Fruit fly (Drosophila melanogaster) whole organism, prepupa: ENCODE measurements around the gene Pvf2.

Experiments used
- CG10631 ChIP-seq: fragments of 200-800 bp; sonication (Bioruptor generic); optimal IDR thresholded peaks from 2 replicates; lab custom pipeline; 2016; ENCODE audit warnings: missing biosample characterization, missing genetic modification characterization
- CG10669 ChIP-seq: fragments of 200-800 bp; sonication (Bioruptor generic); optimal IDR thresholded peaks from 3 replicates; lab custom pipeline; 2018; ENCODE audit warnings: missing biosample characterization, mild to moderate bottlenecking, missing genetic modification characterization, moderate library complexity
- CG11294 ChIP-seq: fragments of 200-800 bp; sonication (Bioruptor generic); IDR thresholded peaks from 2 replicates; pipeline ENCODE4 v1.3.6; 2022; ENCODE audit warnings: missing biosample characterization, missing genetic modification characterization
- CG11902 ChIP-seq: fragments of 200-800 bp; sonication (Bioruptor generic); optimal IDR thresholded peaks from 3 replicates; lab custom pipeline; 2016; ENCODE audit warnings: missing biosample characterization, missing genetic modification characterization
- CG15336 ChIP-seq: fragments of 200-800 bp; sonication (Bioruptor generic); IDR thresholded peaks from 2 replicates; pipeline ENCODE4 v1.3.6; 2022; ENCODE audit warnings: missing biosample characterization, missing genetic modification characterization
- CG1621 ChIP-seq: fragments of 200-800 bp; sonication (Bioruptor generic); optimal IDR thresholded peaks from 3 replicates; lab custom pipeline; 2018; ENCODE audit warnings: missing biosample characterization, mild to moderate bottlenecking, missing genetic modification characterization
- CG16779 ChIP-seq: fragments of 200-800 bp; sonication (Bioruptor generic); optimal IDR thresholded peaks from 3 replicates; lab custom pipeline; 2017; ENCODE audit warnings: missing biosample characterization, mild to moderate bottlenecking, missing genetic modification characterization
- CG3032 ChIP-seq: fragments of 200-800 bp; optimal IDR thresholded peaks from 2 replicates; lab custom pipeline; 2019; ENCODE audit warnings: missing biosample characterization, mild to moderate bottlenecking, missing genetic modification characterization, moderate library complexity
- CG31627 ChIP-seq: fragments of 200-800 bp; sonication (Bioruptor generic); optimal IDR thresholded peaks from 3 replicates; lab custom pipeline; 2016; ENCODE audit warnings: missing biosample characterization, missing genetic modification characterization
- CG32006 ChIP-seq: fragments of 200-800 bp; sonication (Bioruptor generic); optimal IDR thresholded peaks from 3 replicates; lab custom pipeline; 2017; ENCODE audit warnings: missing biosample characterization, mild to moderate bottlenecking, missing genetic modification characterization
- CG34406 ChIP-seq: fragments of 200-800 bp; sonication (Bioruptor generic); optimal IDR thresholded peaks from 3 replicates; lab custom pipeline; 2016; ENCODE audit warnings: missing biosample characterization, missing genetic modification characterization
- CG3919 ChIP-seq: fragments of 200-800 bp; sonication (Bioruptor generic); optimal IDR thresholded peaks from 3 replicates; lab custom pipeline; 2016; ENCODE audit warnings: missing biosample characterization, missing genetic modification characterization
- CG4318 ChIP-seq: fragments of 200-800 bp; sonication (Bioruptor generic); optimal IDR thresholded peaks from 3 replicates; lab custom pipeline; 2017; ENCODE audit warnings: missing biosample characterization, mild to moderate bottlenecking, missing genetic modification characterization
- CG6163 ChIP-seq: fragments of 200-800 bp; sonication (Bioruptor generic); IDR thresholded peaks from 3 replicates; pipeline ENCODE4 v1.3.6; 2022; ENCODE audit warnings: missing biosample characterization, missing genetic modification characterization
- CG6276 ChIP-seq: fragments of 200-800 bp; sonication (Bioruptor generic); optimal IDR thresholded peaks from 2 replicates; lab custom pipeline; 2017; ENCODE audit warnings: missing biosample characterization, mild to moderate bottlenecking, missing genetic modification characterization
- CG6808 ChIP-seq: fragments of 200-800 bp; sonication (Bioruptor generic); optimal IDR thresholded peaks from 3 replicates; lab custom pipeline; 2017; ENCODE audit warnings: missing biosample characterization, missing genetic modification characterization, mild to moderate bottlenecking, moderate library complexity, missing genetic modification reagents
- CG6854 ChIP-seq: fragments of 200-800 bp; sonication (Bioruptor generic); optimal IDR thresholded peaks from 2 replicates; lab custom pipeline; 2017; ENCODE audit warnings: missing biosample characterization, mild to moderate bottlenecking, missing genetic modification characterization
- CG7368 ChIP-seq: fragments of 200-800 bp; sonication (Bioruptor generic); optimal IDR thresholded peaks from 3 replicates; lab custom pipeline; 2016; ENCODE audit warnings: missing biosample characterization, missing genetic modification characterization
- CG8119 ChIP-seq: fragments of 200-800 bp; sonication (Bioruptor generic); IDR thresholded peaks from 3 replicates; pipeline ENCODE4 v1.3.6; 2022; ENCODE audit warnings: missing biosample characterization, missing genetic modification characterization
- CG8319 ChIP-seq: fragments of 200-800 bp; sonication (Bioruptor generic); optimal IDR thresholded peaks from 3 replicates; lab custom pipeline; 2016; ENCODE audit warnings: missing biosample characterization, missing genetic modification characterization
- CG8632 ChIP-seq: fragments of 200-800 bp; sonication (Bioruptor generic); optimal IDR thresholded peaks from 3 replicates; lab custom pipeline; 2016; ENCODE audit warnings: missing biosample characterization, missing genetic modification characterization
- Eip75B ChIP-seq: fragments of 200-800 bp; sonication (Bioruptor generic); optimal IDR thresholded peaks from 3 replicates; lab custom pipeline; 2016; ENCODE audit warnings: missing biosample characterization, missing genetic modification characterization
- Eip78C ChIP-seq: fragments of 200-800 bp; sonication (Bioruptor generic); peaks from one replicate; lab custom pipeline; 2016; ENCODE audit warnings: missing biosample characterization, missing genetic modification characterization
- Ets21C ChIP-seq: fragments of 200-800 bp; sonication (Bioruptor generic); optimal IDR thresholded peaks from 3 replicates; lab custom pipeline; 2016; ENCODE audit warnings: missing biosample characterization, missing genetic modification characterization
- Ets96B ChIP-seq: fragments of 200-800 bp; optimal IDR thresholded peaks from 2 replicates; lab custom pipeline; 2019; ENCODE audit warnings: missing biosample characterization, mild to moderate bottlenecking, missing genetic modification characterization, moderate library complexity
- Gug ChIP-seq: fragments of 200-800 bp; sonication (Bioruptor generic); IDR thresholded peaks from 2 replicates; pipeline ENCODE4 v1.3.6; 2022; ENCODE audit warnings: missing biosample characterization, missing genetic modification characterization
- Hr38 ChIP-seq: sonication (Bioruptor generic); optimal IDR thresholded peaks from 2 replicates; lab custom pipeline; 2016; ENCODE audit warnings: missing biosample characterization, missing genetic modification characterization
- Hr39 ChIP-seq: fragments of 200-800 bp; sonication (Bioruptor generic); optimal IDR thresholded peaks from 2 replicates; lab custom pipeline; 2016; ENCODE audit warnings: missing biosample characterization, missing genetic modification characterization
- Met ChIP-seq: fragments of 200-800 bp; sonication (Bioruptor generic); optimal IDR thresholded peaks from 3 replicates; lab custom pipeline; 2016; ENCODE audit warnings: missing biosample characterization, missing genetic modification characterization
- Sox102F ChIP-seq: fragments of 200-800 bp; sonication (Bioruptor generic); optimal IDR thresholded peaks from 2 replicates; lab custom pipeline; 2016; ENCODE audit warnings: missing biosample characterization, mild to moderate bottlenecking, missing genetic modification characterization
- Sox15 ChIP-seq: fragments of 200-800 bp; sonication (Bioruptor generic); optimal IDR thresholded peaks from 3 replicates; lab custom pipeline; 2016; ENCODE audit warnings: missing biosample characterization, missing genetic modification characterization
- achi ChIP-seq: fragments of 200-800 bp; sonication (Bioruptor generic); optimal IDR thresholded peaks from 3 replicates; lab custom pipeline; 2016; ENCODE audit warnings: missing biosample characterization, missing genetic modification characterization
- acj6 ChIP-seq: fragments of 200-800 bp; sonication (Bioruptor generic); optimal IDR thresholded peaks from 3 replicates; lab custom pipeline; 2016; ENCODE audit warnings: missing biosample characterization, missing genetic modification characterization
- cyc ChIP-seq: fragments of 200-800 bp; sonication (Bioruptor generic); optimal IDR thresholded peaks from 3 replicates; lab custom pipeline; 2016; ENCODE audit warnings: missing biosample characterization, missing genetic modification characterization
- dsx ChIP-seq: fragments of 200-800 bp; optimal IDR thresholded peaks from 3 replicates; lab custom pipeline; 2019; ENCODE audit warnings: missing biosample characterization, mild to moderate bottlenecking, missing genetic modification characterization, moderate library complexity; ENCODE audit not compliant: poor library complexity, severe bottlenecking
- eg ChIP-seq: fragments of 200-800 bp; sonication (Bioruptor generic); IDR thresholded peaks from 3 replicates; pipeline ENCODE4 v1.3.6; 2022; ENCODE audit warnings: missing biosample characterization, missing genetic modification characterization
- esn ChIP-seq: fragments of 200-800 bp; sonication (Bioruptor generic); optimal IDR thresholded peaks from 2 replicates; lab custom pipeline; 2016; ENCODE audit warnings: missing biosample characterization, mild to moderate bottlenecking, missing genetic modification characterization, moderate library complexity
- fd59A ChIP-seq: fragments of 200-800 bp; sonication (Bioruptor generic); optimal IDR thresholded peaks from 2 replicates; lab custom pipeline; 2017; ENCODE audit warnings: missing biosample characterization, mild to moderate bottlenecking, missing genetic modification characterization, missing genetic modification reagents
- fd85E ChIP-seq: fragments of 200-800 bp; sonication (Bioruptor generic); optimal IDR thresholded peaks from 3 replicates; lab custom pipeline; 2016; ENCODE audit warnings: missing biosample characterization, missing genetic modification characterization
- lz ChIP-seq: fragments of 200-800 bp; sonication (Bioruptor generic); optimal IDR thresholded peaks from 3 replicates; lab custom pipeline; 2016; ENCODE audit warnings: missing biosample characterization, missing genetic modification characterization
- net ChIP-seq: fragments of 200-800 bp; sonication (Bioruptor generic); optimal IDR thresholded peaks from 3 replicates; lab custom pipeline; 2016; ENCODE audit warnings: missing biosample characterization, missing genetic modification characterization
- pdm3 ChIP-seq: fragments of 200-800 bp; sonication (Bioruptor generic); optimal IDR thresholded peaks from 3 replicates; lab custom pipeline; 2016; ENCODE audit warnings: missing biosample characterization, missing genetic modification characterization
- spab ChIP-seq: fragments of 200-800 bp; sonication (Bioruptor generic); optimal IDR thresholded peaks from 2 replicates; lab custom pipeline; 2017; ENCODE audit warnings: missing biosample characterization, mild to moderate bottlenecking, missing genetic modification characterization, missing genetic modification reagents
- ss ChIP-seq, 2 experiments: fragments of 200-800 bp; sonication (Bioruptor generic); optimal IDR thresholded peaks; 2 replicates in 1 of 2; 3 replicates in 1 of 2; lab custom pipeline; 2017 to 2018; ENCODE audit warnings: mild to moderate bottlenecking in 2 of 2, missing biosample characterization in 2 of 2, missing genetic modification characterization in 2 of 2, moderate library complexity in 1 of 2
- svp ChIP-seq: fragments of 200-800 bp; sonication (Bioruptor generic); peaks from one replicate; lab custom pipeline; 2016; ENCODE audit warnings: missing biosample characterization, missing genetic modification characterization
- topi ChIP-seq: fragments of 200-800 bp; sonication (Bioruptor generic); optimal IDR thresholded peaks from 3 replicates; lab custom pipeline; 2016; ENCODE audit warnings: missing biosample characterization, missing genetic modification characterization
- vri ChIP-seq: fragments of 200-800 bp; sonication (Bioruptor generic); optimal IDR thresholded peaks from 3 replicates; lab custom pipeline; 2016; ENCODE audit warnings: missing biosample characterization, mild to moderate bottlenecking, missing genetic modification characterization

The Pvf2 gene

dm6 chr2L:7076804-7077203 is 7.6 kb downstream of the Pvf2 start:
- no peak for TF ChIP-seq Ets21C (GFP tag; lab: Kevin White, UChicago)
- peak; percentile 62 for TF ChIP-seq Eip78C (GFP tag; lab: Kevin White, UChicago)
- peak; percentile 52 for TF ChIP-seq Ets96B
- peak; percentile 68 for TF ChIP-seq dsx (GFP tag; lab: Kevin White, UChicago)
- TF ChIP-seq Sox15 (GFP tag; lab: Kevin White, UChicago) = no peak
- TF ChIP-seq fd59A = no peak
- peak; percentile 3 for TF ChIP-seq CG3032 (tag; lab: Kevin White, UChicago)
- TF ChIP-seq CG10631 (GFP tag; lab: Kevin White, UChicago) = peak; percentile 23

- TF ChIP-seq Eip78C (GFP tag; lab: Kevin White, UChicago) = peak; percentile 96
- peak; percentile 75 for TF ChIP-seq eg (GFP tag; lab: Robert Waterston, UW)
- TF ChIP-seq CG10631 (GFP tag; lab: Kevin White, UChicago) = peak; percentile 88
- peak; percentile 89 for TF ChIP-seq fd59A
- TF ChIP-seq topi (GFP tag; lab: Kevin White, UChicago) = peak; percentile 60
- TF ChIP-seq CG32006 (GFP tag; lab: Kevin White, UChicago) = peak; percentile 80
- TF ChIP-seq CG15336 (GFP tag; lab: Robert Waterston, UW) = peak; percentile 80
- TF ChIP-seq spab (GFP tag; lab: Kevin White, UChicago) = peak; percentile 84
- peak; percentile 60 for TF ChIP-seq CG4318
- TF ChIP-seq CG16779 (tag; lab: Kevin White, UChicago) = peak; percentile 66
- peak; percentile 47 for TF ChIP-seq Met
- peak; percentile 88 for TF ChIP-seq CG6808 (GFP tag; lab: Kevin White, UChicago)
- peak; percentile 91 to 94 for TF ChIP-seq ss (GFP tag; optimal IDR thresholded peaks at IDR 0.05; lab: Kevin White, UChicago)
- TF ChIP-seq Hr38 (GFP tag; lab: Kevin White, UChicago) = no peak
- TF ChIP-seq CG11294 (GFP tag; lab: Robert Waterston, UW) = peak; percentile 52; the same call in 1 of the 2 replicates
- peak; percentile 81 for TF ChIP-seq acj6 (GFP tag; lab: Kevin White, UChicago)
- peak; percentile 65 for TF ChIP-seq esn (GFP tag; lab: Kevin White, UChicago)
- TF ChIP-seq CG3919 = peak; percentile 84
- TF ChIP-seq CG31627 (GFP tag; lab: Kevin White, UChicago) = peak; percentile 42
- peak; percentile 81 for TF ChIP-seq CG8119 (GFP tag; lab: Robert Waterston, UW)
- TF ChIP-seq Gug (GFP tag; lab: Robert Waterston, UW) = peak; percentile 69; the same call in 1 of the 2 replicates
- peak; percentile 61 for TF ChIP-seq lz
- no peak for TF ChIP-seq CG6854
- peak; percentile 89 for TF ChIP-seq CG10669 (GFP tag; lab: Kevin White, UChicago)
- TF ChIP-seq svp (GFP tag; lab: Kevin White, UChicago) = peak; percentile 71
- TF ChIP-seq CG1621 (tag; lab: Kevin White, UChicago) = peak; percentile 92
- TF ChIP-seq CG34406 (GFP tag; lab: Kevin White, UChicago) = peak; percentile 72
- TF ChIP-seq CG8319 = peak; percentile 55
- peak; percentile 82 for TF ChIP-seq net (GFP tag; lab: Kevin White, UChicago)
- TF ChIP-seq Hr39 (GFP tag; lab: Kevin White, UChicago) = peak; percentile 45
- peak; percentile 83 for TF ChIP-seq pdm3 (GFP tag; lab: Kevin White, UChicago)
- TF ChIP-seq achi (GFP tag; lab: Kevin White, UChicago) = peak; percentile 83
- peak; percentile 32 for TF ChIP-seq Sox102F (GFP tag; lab: Kevin White, UChicago)
- peak; percentile 67 for TF ChIP-seq Sox15 (GFP tag; lab: Kevin White, UChicago)
- TF ChIP-seq fd85E (GFP tag; lab: Kevin White, UChicago) = no peak
- TF ChIP-seq CG6276 (GFP tag; lab: Kevin White, UChicago) = peak; percentile 44
- peak; percentile 35 for TF ChIP-seq CG11902 (GFP tag; lab: Kevin White, UChicago)
- TF ChIP-seq CG3032 (tag; lab: Kevin White, UChicago) = peak; percentile 89
- TF ChIP-seq dsx (GFP tag; lab: Kevin White, UChicago) = peak; percentile 93
- peak; percentile 75 for TF ChIP-seq CG8632
- TF ChIP-seq CG6163 = peak; percentile 94
- peak; percentile 30 for TF ChIP-seq Ets21C (GFP tag; lab: Kevin White, UChicago)
- TF ChIP-seq vri (GFP tag; lab: Kevin White, UChicago) = peak; percentile 12
- TF ChIP-seq cyc (GFP tag; lab: Kevin White, UChicago) = peak; percentile 44
- TF ChIP-seq Eip75B (GFP tag; lab: Kevin White, UChicago) = peak; percentile 85
- TF ChIP-seq Ets96B = peak; percentile 94
- peak; percentile 56 for TF ChIP-seq CG7368 (GFP tag; lab: Kevin White, UChicago)
Measured at dm6 chr2L:7076055-7076700, 8.3 kb downstream of the Pvf2 start.
